Fruit fly (Drosophila melanogaster): Measurements from ENCODE around the gene CG7800.

The CG7800 gene

DNA sequence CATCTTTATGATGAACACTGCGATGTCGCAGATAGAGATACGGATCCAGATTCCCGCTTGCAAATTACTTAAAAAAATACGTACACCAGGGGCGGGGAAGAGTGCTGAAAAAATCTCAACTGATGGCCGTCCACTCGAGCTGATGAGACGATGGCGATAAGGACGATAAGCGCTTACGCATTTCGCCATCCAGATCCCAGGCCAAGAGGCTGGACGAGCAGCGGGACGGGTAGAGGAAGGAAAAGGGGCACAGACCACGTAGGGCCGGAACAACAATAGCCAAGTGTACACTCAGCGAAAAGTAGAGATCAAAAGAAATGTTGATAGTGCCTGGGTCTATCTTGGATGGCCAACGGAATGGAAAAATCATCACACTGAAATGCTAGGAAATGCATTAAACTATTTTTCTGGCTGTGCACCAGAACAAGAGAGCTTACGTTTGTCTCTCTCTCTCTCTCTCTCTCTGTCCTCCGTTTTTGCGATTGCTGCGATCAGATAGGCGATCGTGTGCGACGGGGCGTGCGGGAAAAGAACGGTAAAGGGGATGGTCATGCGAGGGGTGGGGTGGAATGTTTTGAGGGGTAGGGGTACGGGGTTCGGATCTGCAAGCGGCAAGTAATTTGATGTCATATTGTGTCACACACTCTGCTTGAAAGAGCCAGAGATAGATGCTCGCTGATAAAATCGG is 30.2 kb upstream of the CG7800 start (continued):
- TF ChIP-seq fd96Cb (tag; optimal IDR thresholded peaks at IDR 0.05) (no peak), fd102C (GFP tag; optimal IDR thresholded peaks at IDR 0.05) (no peak), Rx (GFP tag; IDR thresholded peaks at IDR 0.05) (0 out of 2 replicates have a peak, but pooled peaks have one; percentile 20), CG17328 (GFP tag; IDR thresholded peaks at IDR 0.05) (no peak), tap (tag; optimal IDR thresholded peaks at IDR 0.05) (no peak), CG34422 (GFP tag; IDR thresholded peaks at IDR 0.05) (no peak), sr (GFP tag; IDR thresholded peaks at IDR 0.05) (no peak), inv (GFP tag; IDR thresholded peaks at IDR 0.05; ENCODE audit: partially characterized antibody) (no peak), jumu (GFP tag; optimal IDR thresholded peaks at IDR 0.05) (no peak), bbx (GFP tag; IDR thresholded peaks at IDR 0.05; ENCODE audit: partially characterized antibody) (no peak), Bdp1 (GFP tag; optimal IDR thresholded peaks at IDR 0.05) (no peak), Trl (optimal IDR thresholded peaks at IDR 0.05) (peak in 1 of 2 experiments; percentile 35), Trl (GFP tag; optimal IDR thresholded peaks at IDR 0.05) (no peak), CG4282 (GFP tag; optimal IDR thresholded peaks at IDR 0.05) (no peak), CG34376 (GFP tag; optimal IDR thresholded peaks at IDR 0.05) (no peak), yki (optimal IDR thresholded peaks at IDR 0.05) (no peak), CG4617 (GFP tag; optimal IDR thresholded peaks at IDR 0.05; ENCODE audit: borderline replicate concordance) (no peak), CG10321 (GFP tag; IDR thresholded peaks at IDR 0.05) (0 out of 2 replicates have a peak, but pooled peaks have one; percentile 30), fd3F (GFP tag; optimal IDR thresholded peaks at IDR 0.05) (no peak), grn (GFP tag; optimal IDR thresholded peaks at IDR 0.05) (peak; percentile 99), Antp (GFP tag; optimal IDR thresholded peaks at IDR 0.05) (no peak), bcd (GFP tag; optimal IDR thresholded peaks at IDR 0.05) (no peak), CG8359 (GFP tag; optimal IDR thresholded peaks at IDR 0.05; ENCODE audit: borderline replicate concordance) (no peak), gsb (GFP tag; IDR thresholded peaks at IDR 0.05) (no peak), Sry-δ (GFP tag; optimal IDR thresholded peaks at IDR 0.05) (no peak), scrt (GFP tag; optimal IDR thresholded peaks at IDR 0.05) (no peak), dm (GFP tag; optimal IDR thresholded peaks at IDR 0.05) (no peak), CG15269 (tag; optimal IDR thresholded peaks at IDR 0.05) (no peak), Dip3 (GFP tag; optimal IDR thresholded peaks at IDR 0.05) (no peak), CG17568 (GFP tag; optimal IDR thresholded peaks at IDR 0.05) (no peak), CG14441 (GFP tag; IDR thresholded peaks at IDR 0.05) (no peak), HLH4C (GFP tag; IDR thresholded peaks at IDR 0.05; ENCODE audit: partially characterized antibody) (no peak), Nf-YC (tag; optimal IDR thresholded peaks at IDR 0.05) (peak; percentile 73), en (GFP tag; optimal IDR thresholded peaks at IDR 0.05) (no peak), gsb-n (tag; optimal IDR thresholded peaks at IDR 0.05) (no peak), da (GFP tag; optimal IDR thresholded peaks at IDR 0.05) (no peak), ewg (GFP tag; optimal IDR thresholded peaks at IDR 0.05) (no peak), Ravus (GFP tag; IDR thresholded peaks at IDR 0.05) (no peak), zfh1 (GFP tag; IDR thresholded peaks at IDR 0.05) (peak; percentile 47; the same call in 2 of the 3 replicates), Atf3 (GFP tag; optimal IDR thresholded peaks at IDR 0.05) (no peak), tgo (GFP tag; IDR thresholded peaks at IDR 0.05) (no peak), Jarid2 (GFP tag; optimal IDR thresholded peaks at IDR 0.05) (peak; percentile 40), ro (GFP tag; IDR thresholded peaks at IDR 0.05) (no peak), corto (GFP tag; optimal IDR thresholded peaks at IDR 0.05) (no peak), prd (optimal IDR thresholded peaks at IDR 0.05) (no peak), prd (GFP tag; IDR thresholded peaks at IDR 0.05) (peak; percentile 61; the same call in 2 of the 3 replicates), row (GFP tag; IDR thresholded peaks at IDR 0.05) (peak; percentile 37; the same call in 1 of the 3 replicates), CG10654 (GFP tag; optimal IDR thresholded peaks at IDR 0.05) (no peak), MBD-R2 (GFP tag; IDR thresholded peaks at IDR 0.05) (no peak), CG6175 (GFP tag; IDR thresholded peaks at IDR 0.05) (no peak), al (GFP tag; IDR thresholded peaks at IDR 0.05) (no peak), repo (GFP tag; optimal IDR thresholded peaks at IDR 0.05) (no peak)

Measured in whole organism, embryonic.